Worm (Caenorhabditis elegans) whole organism, L3 larva: ENCODE results near the gene Y105C5A.1.

Experiments
- R02D3.7 ChIP-seq: fragments of 150-350 bp; optimal IDR thresholded peaks from 2 replicates; lab custom pipeline; 2014; ENCODE audit warnings: missing biosample characterization, missing genetic modification characterization
- ZK546.5 ChIP-seq: sonication (generic microtip); optimal IDR thresholded peaks from 2 replicates; lab custom pipeline; 2017; ENCODE audit warnings: missing biosample characterization, missing genetic modification characterization
- ama-1 ChIP-seq: fragments of 150-350 bp; optimal IDR thresholded peaks from 2 replicates; lab custom pipeline; 2018
- ceh-16 ChIP-seq: sonication (generic microtip); optimal IDR thresholded peaks from 2 replicates; lab custom pipeline; 2017; ENCODE audit warnings: missing biosample characterization, missing genetic modification characterization
- ceh-28 ChIP-seq: fragments of 150-350 bp; optimal IDR thresholded peaks from 2 replicates; lab custom pipeline; 2014; ENCODE audit warnings: missing biosample characterization, missing genetic modification reagents, missing genetic modification characterization
- ceh-82 ChIP-seq: fragments of 150-350 bp; optimal IDR thresholded peaks from 2 replicates; lab custom pipeline; 2014; ENCODE audit warnings: missing biosample characterization, missing genetic modification characterization
- egl-27 ChIP-seq: sonication (generic microtip); optimal IDR thresholded peaks from 4 replicates; lab custom pipeline; 2017; ENCODE audit warnings: missing biosample characterization, missing genetic modification reagents, missing genetic modification characterization
- elt-1 ChIP-seq: fragments of 150-350 bp; optimal IDR thresholded peaks from 2 replicates; lab custom pipeline; 2014; ENCODE audit warnings: missing biosample characterization, missing genetic modification characterization
- elt-2 ChIP-seq: sonication (generic microtip); optimal IDR thresholded peaks from 2 replicates; lab custom pipeline; 2016; ENCODE audit warnings: missing genetic modification reagents, mild to moderate bottlenecking, missing genetic modification characterization, missing compliant biosample characterization
- eor-1 ChIP-seq, 2 experiments: fragments of 150-350 bp; optimal IDR thresholded peaks; 2 replicates each; lab custom pipeline; 2014 to 2018; ENCODE audit warnings: missing biosample characterization in 2 of 2, missing genetic modification characterization in 2 of 2
- fkh-10 ChIP-seq: sonication (generic microtip); optimal IDR thresholded peaks from 2 replicates; lab custom pipeline; 2017; ENCODE audit warnings: missing biosample characterization, missing genetic modification reagents, missing genetic modification characterization
- fos-1 ChIP-seq: fragments of 150-350 bp; optimal IDR thresholded peaks from 2 replicates; lab custom pipeline; 2014; ENCODE audit warnings: missing biosample characterization, missing genetic modification characterization
- hmg-11 ChIP-seq: sonication (generic microtip); optimal IDR thresholded peaks from 2 replicates; lab custom pipeline; 2016; ENCODE audit warnings: missing genetic modification characterization, missing compliant biosample characterization
- jun-1 ChIP-seq: fragments of 150-350 bp; optimal IDR thresholded peaks from 2 replicates; lab custom pipeline; 2014; ENCODE audit warnings: missing biosample characterization, missing genetic modification reagents, missing genetic modification characterization
- lin-15B ChIP-seq: fragments of 150-350 bp; optimal IDR thresholded peaks from 2 replicates; lab custom pipeline; 2014; ENCODE audit warnings: missing biosample characterization, missing genetic modification characterization
- lin-39 ChIP-seq: fragments of 150-350 bp; optimal IDR thresholded peaks from 2 replicates; lab custom pipeline; 2018; ENCODE audit warnings: missing biosample characterization, missing genetic modification reagents, missing genetic modification characterization
- lsy-12 ChIP-seq: sonication (generic microtip); optimal IDR thresholded peaks from 2 replicates; lab custom pipeline; 2016; ENCODE audit warnings: mild to moderate bottlenecking, missing genetic modification characterization, missing compliant biosample characterization
- mdl-1 ChIP-seq: fragments of 150-350 bp; optimal IDR thresholded peaks from 2 replicates; lab custom pipeline; 2014; ENCODE audit warnings: missing biosample characterization, missing genetic modification characterization
- mml-1 ChIP-seq: fragments of 150-350 bp; sonication (generic microtip); optimal IDR thresholded peaks from 3 replicates; lab custom pipeline; 2014; ENCODE audit warnings: missing biosample characterization, missing genetic modification characterization
- nfya-1 ChIP-seq: sonication (generic microtip); optimal IDR thresholded peaks from 2 replicates; lab custom pipeline; 2017; ENCODE audit warnings: missing genetic modification characterization, mild to moderate bottlenecking, missing compliant biosample characterization, antibody characterized with exemption, moderate library complexity; ENCODE audit not compliant: insufficient read depth
- nhr-11 ChIP-seq: fragments of 150-350 bp; optimal IDR thresholded peaks from 2 replicates; lab custom pipeline; 2014; ENCODE audit warnings: missing biosample characterization, missing genetic modification characterization
- nhr-12 ChIP-seq: fragments of 150-350 bp; optimal IDR thresholded peaks from 2 replicates; lab custom pipeline; 2014; ENCODE audit warnings: missing biosample characterization, missing genetic modification characterization
- nhr-23 ChIP-seq: fragments of 150-350 bp; optimal IDR thresholded peaks from 2 replicates; lab custom pipeline; 2014; ENCODE audit warnings: missing biosample characterization, missing genetic modification reagents, missing genetic modification characterization
- nhr-25 ChIP-seq: sonication (generic microtip); optimal IDR thresholded peaks from 2 replicates; lab custom pipeline; 2017; ENCODE audit warnings: missing biosample characterization, missing genetic modification characterization
- nhr-28 ChIP-seq: fragments of 150-350 bp; optimal IDR thresholded peaks from 2 replicates; lab custom pipeline; 2014; ENCODE audit warnings: missing biosample characterization, missing genetic modification characterization
- nhr-43 ChIP-seq: sonication (generic microtip); optimal IDR thresholded peaks from 2 replicates; lab custom pipeline; 2016; ENCODE audit warnings: mild to moderate bottlenecking, missing genetic modification characterization, missing compliant biosample characterization; ENCODE audit not compliant: poor library complexity, severe bottlenecking
- nhr-76 ChIP-seq: fragments of 150-350 bp; sonication (generic microtip); optimal IDR thresholded peaks from 5 replicates; lab custom pipeline; 2014; ENCODE audit warnings: missing biosample characterization, missing genetic modification characterization
- nhr-77 ChIP-seq: fragments of 150-350 bp; optimal IDR thresholded peaks from 2 replicates; lab custom pipeline; 2014; ENCODE audit warnings: missing biosample characterization, missing genetic modification characterization
- pha-4 ChIP-seq: fragments of 150-350 bp; optimal IDR thresholded peaks from 2 replicates; lab custom pipeline; 2014; ENCODE audit warnings: missing biosample characterization, missing genetic modification reagents, missing genetic modification characterization
- pqm-1 ChIP-seq: fragments of 150-350 bp; optimal IDR thresholded peaks from 2 replicates; lab custom pipeline; 2017; ENCODE audit warnings: missing biosample characterization, missing genetic modification characterization, inconsistent platforms
- sea-2 ChIP-seq: fragments of 150-350 bp; sonication (generic microtip); optimal IDR thresholded peaks from 4 replicates; lab custom pipeline; 2014; ENCODE audit warnings: missing biosample characterization, missing genetic modification reagents, missing genetic modification characterization
- skn-1 ChIP-seq: fragments of 150-350 bp; optimal IDR thresholded peaks from 2 replicates; lab custom pipeline; 2014; ENCODE audit warnings: missing biosample characterization, missing genetic modification characterization
- snpc-4 ChIP-seq: fragments of 150-350 bp; optimal IDR thresholded peaks from 2 replicates; lab custom pipeline; 2014; ENCODE audit warnings: missing biosample characterization, missing genetic modification characterization
- tbx-2 ChIP-seq: sonication (generic microtip); optimal IDR thresholded peaks from 2 replicates; lab custom pipeline; 2016; ENCODE audit warnings: mild to moderate bottlenecking, missing genetic modification characterization, missing compliant biosample characterization
- unc-39 ChIP-seq: sonication (generic microtip); optimal IDR thresholded peaks from 4 replicates; lab custom pipeline; 2017; ENCODE audit warnings: missing biosample characterization, missing genetic modification characterization
- unc-62 ChIP-seq: fragments of 150-350 bp; sonication (generic microtip); optimal IDR thresholded peaks from 4 replicates; lab custom pipeline; 2014; ENCODE audit warnings: missing biosample characterization, missing genetic modification reagents, missing genetic modification characterization
- ztf-11 ChIP-seq: fragments of 150-350 bp; optimal IDR thresholded peaks from 2 replicates; lab custom pipeline; 2014; ENCODE audit warnings: missing biosample characterization, missing genetic modification characterization
- ztf-4 ChIP-seq: fragments of 150-350 bp; optimal IDR thresholded peaks from 2 replicates; lab custom pipeline; 2014; ENCODE audit warnings: missing biosample characterization, missing genetic modification characterization

Y105C5A.1 gene

ce11 chrIV:15539447-15539994, 24.7 kb downstream of the Y105C5A.1 start, which contains the start of gene Y73F8A.35:
Y73F8A.35 (minus strand) TSS chrIV:15539944.
- TF ChIP-seq fos-1 (tag; lab: Kevin White, UChicago) (no peak), lin-39 (no peak), ztf-11 (tag; lab: Kevin White, UChicago) (no peak), unc-39 (no peak), hmg-11 (tag; lab: Kevin White, UChicago) (no peak), nhr-43 (tag; lab: Kevin White, UChicago) (no peak), mml-1 (no peak), nhr-25 (tag; lab: Kevin White, UChicago) (no peak), ama-1 (lab: Kevin White, UChicago) (no peak), ceh-82 (tag; lab: Kevin White, UChicago) (no peak), lsy-12 (tag; lab: Kevin White, UChicago) (no peak), ceh-16 (tag; lab: Kevin White, UChicago) (no peak), ZK546.5 (no peak), nhr-11 (tag; lab: Kevin White, UChicago) (no peak), elt-1 (tag; lab: Kevin White, UChicago) (no peak), fkh-10 (GFP tag; lab: Kevin White, UChicago) (no peak), unc-62 (GFP tag; lab: Kevin White, UChicago) (no peak)

- no peak for TF ChIP-seq fos-1 (tag; lab: Kevin White, UChicago)
- no peak for TF ChIP-seq fkh-10 (GFP tag; lab: Kevin White, UChicago)
- TF ChIP-seq mdl-1 (tag; lab: Kevin White, UChicago), result no peak
- no peak for TF ChIP-seq ztf-4 (tag; lab: Kevin White, UChicago)
- no peak for TF ChIP-seq nhr-77 (tag; lab: Kevin White, UChicago)
- no peak for TF ChIP-seq eor-1 (tag; optimal IDR thresholded peaks at IDR 0.05; lab: Kevin White, UChicago)
- no peak for TF ChIP-seq nhr-43 (tag; lab: Kevin White, UChicago)
- no peak for TF ChIP-seq mml-1
- no peak for TF ChIP-seq ZK546.5
- no peak for TF ChIP-seq nfya-1 (tag; lab: Kevin White, UChicago)
Observed at ce11 chrIV:15537338-15537737, 26.9 kb downstream of the Y105C5A.1 start.

ce11 chrIV:15530486-15530885, 33.7 kb downstream of the Y105C5A.1 start:
- peak; percentile 11 for TF ChIP-seq lin-15B

DNA sequence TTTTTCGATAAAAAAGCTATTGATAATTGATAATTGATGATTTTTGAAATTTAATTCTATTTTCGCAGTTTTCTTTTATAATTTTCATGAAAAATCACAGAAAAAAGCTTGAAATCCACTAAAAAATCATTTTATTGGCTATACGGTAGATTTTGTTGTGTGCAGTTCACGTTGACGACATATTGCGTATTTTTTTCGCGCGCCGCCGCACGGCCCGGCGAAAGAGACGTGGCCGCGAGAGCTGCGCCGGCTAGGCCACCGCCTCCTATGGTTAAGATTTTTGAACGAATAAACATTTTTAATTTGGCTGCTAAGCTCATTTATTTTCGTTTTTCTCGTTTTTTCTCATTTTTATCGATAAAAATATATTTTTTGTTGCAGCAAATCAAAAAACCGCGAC, 35.4 kb downstream of the Y105C5A.1 start:
- TF ChIP-seq lin-15B, result peak; percentile 22
- TF ChIP-seq, all 47 proteins: peak for 1; not testable (repeated sequence) for 46

DNA sequence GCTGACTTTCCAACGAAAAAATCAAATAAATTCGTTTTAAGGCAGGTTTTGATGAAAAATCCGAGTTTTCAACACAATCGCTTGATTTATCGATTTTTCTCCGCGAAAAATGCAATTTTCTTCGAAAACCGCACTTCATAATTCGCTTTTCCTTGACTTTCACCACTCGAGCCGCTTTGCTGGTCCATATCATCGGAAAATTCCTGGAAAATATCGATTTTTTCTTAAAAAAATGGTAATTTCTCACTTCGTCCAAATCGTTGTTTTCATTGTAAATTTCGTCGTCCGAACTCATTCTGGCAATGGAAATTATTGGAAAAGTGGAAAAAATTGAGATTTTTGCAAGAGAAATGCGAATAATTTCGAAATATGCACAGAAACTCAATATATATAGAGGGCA, 36.0 kb downstream of the Y105C5A.1 start, which contains the start of gene ari-1.4:
ari-1.4 (minus strand) TSS at position 295 of the 400 bp plus-strand sequence.
- peak; percentile 20 for TF ChIP-seq ceh-28
- no peak for TF ChIP-seq ZK546.5
- TF ChIP-seq hmg-11 (tag; lab: Kevin White, UChicago), result peak; percentile 12
- TF ChIP-seq ama-1 (lab: Kevin White, UChicago), result no peak
- no peak for TF ChIP-seq nhr-12 (tag; lab: Kevin White, UChicago)
- TF ChIP-seq nhr-76 (tag; lab: Kevin White, UChicago), result no peak
- no peak for TF ChIP-seq egl-27 (tag; lab: Kevin White, UChicago)
- TF ChIP-seq pqm-1 (tag; lab: Kevin White, UChicago), result no peak
- TF ChIP-seq eor-1 (tag; optimal IDR thresholded peaks at IDR 0.05; lab: Kevin White, UChicago), result no peak
- TF ChIP-seq lin-15B, result no peak

DNA sequence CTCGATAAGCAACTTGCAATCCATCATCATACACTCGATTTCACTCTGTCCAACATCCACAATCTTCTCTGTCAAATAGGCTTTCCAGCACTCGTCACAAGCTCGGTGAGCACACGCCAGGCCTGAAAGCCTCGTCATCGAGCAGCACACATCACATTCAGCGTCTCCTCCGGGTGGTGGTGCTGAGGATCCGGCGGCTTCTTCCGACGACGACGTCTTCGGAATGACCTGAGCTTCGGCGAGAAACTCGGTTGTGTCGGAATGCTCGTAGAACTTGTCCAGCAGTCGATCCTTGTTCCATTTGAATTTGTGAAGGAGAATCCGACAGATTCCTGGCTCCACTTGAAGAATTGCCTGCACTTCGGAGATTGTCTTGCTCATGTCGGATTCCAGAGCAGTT, 36.9 kb downstream of the Y105C5A.1 start:
- TF ChIP-seq fos-1 (tag; lab: Kevin White, UChicago), result no peak

DNA sequence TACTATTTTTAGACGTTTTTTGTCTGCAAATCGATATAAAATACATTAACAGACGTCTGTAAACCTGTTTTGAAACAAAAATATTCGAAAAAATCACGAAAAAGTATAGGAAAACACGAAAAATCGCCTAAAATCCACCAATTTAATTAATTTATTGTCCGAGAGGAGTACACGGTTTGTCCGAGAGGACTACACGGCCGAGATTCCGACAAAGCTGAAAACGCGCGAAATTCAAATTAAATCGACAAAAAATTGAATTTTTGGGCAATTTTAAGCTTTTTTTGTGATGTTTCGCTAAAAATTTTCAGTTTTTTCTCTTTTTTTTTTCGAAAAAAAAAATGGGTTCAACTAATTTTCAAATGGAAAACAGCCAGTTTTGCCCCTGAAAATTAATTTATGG, 37.8 kb downstream of the Y105C5A.1 start:
- peak; percentile 49 for TF ChIP-seq pha-4 (tag; lab: Kevin White, UChicago)
- TF ChIP-seq jun-1 (tag; lab: Kevin White, UChicago), result no peak
- TF ChIP-seq unc-39, result no peak
- peak; percentile 25 for TF ChIP-seq nfya-1 (tag; lab: Kevin White, UChicago)
- peak; percentile 22 for TF ChIP-seq elt-2 (tag; lab: Kevin White, UChicago)
- TF ChIP-seq lsy-12 (tag; lab: Kevin White, UChicago), result peak; percentile 34
- no peak for TF ChIP-seq sea-2
- TF ChIP-seq ZK546.5, result no peak
- TF ChIP-seq nhr-28, result no peak
- TF ChIP-seq nhr-25 (tag; lab: Kevin White, UChicago), result peak; percentile 44
- TF ChIP-seq tbx-2 (tag; lab: Kevin White, UChicago), result no peak
- TF ChIP-seq nhr-43 (tag; lab: Kevin White, UChicago), result peak; percentile 86
- TF ChIP-seq hmg-11 (tag; lab: Kevin White, UChicago), result peak; percentile 0
- TF ChIP-seq nhr-23 (tag; lab: Kevin White, UChicago), result peak; percentile 78
- no peak for TF ChIP-seq nhr-12 (tag; lab: Kevin White, UChicago)
- peak; percentile 34 for TF ChIP-seq skn-1
- TF ChIP-seq snpc-4, result peak; percentile 71
- no peak for TF ChIP-seq R02D3.7 (tag; lab: Kevin White, UChicago)
- peak; percentile 39 for TF ChIP-seq pqm-1 (tag; lab: Kevin White, UChicago)
